Fruit fly (Drosophila melanogaster) S2 (cell line): Measurements from ENCODE around the gene Arpc2.

Experiments
- CG8478 ChIP-seq: fragments of >200 bp; optimal IDR thresholded peaks from 2 replicates; lab custom pipeline; 2018
- CTCF ChIP-seq, 2 experiments: fragments of >200 bp; optimal IDR thresholded peaks; 2 replicates each; lab custom pipeline; 2018

DNA sequence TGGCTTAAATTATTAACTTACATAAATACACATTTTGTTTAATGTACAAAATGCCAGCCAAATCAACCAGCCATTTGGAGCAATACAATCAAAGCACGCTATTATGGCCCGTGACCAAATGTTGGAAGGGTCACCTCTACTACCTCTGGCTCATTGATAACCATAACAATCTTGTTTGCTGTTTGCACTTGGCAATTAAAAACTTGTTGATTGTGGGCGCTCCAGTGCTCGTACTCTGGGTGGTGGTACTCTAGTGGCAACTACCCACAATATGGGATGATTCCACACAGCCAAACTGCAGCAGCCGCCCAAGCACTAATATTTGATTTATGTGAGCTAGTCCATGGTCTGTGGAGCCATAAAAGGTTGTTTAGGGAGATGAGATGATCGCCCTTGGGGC, 14.4 kb downstream of the Arpc2 start:
- TF ChIP-seq CG8478 (lab: Kevin White, UChicago) (no peak), CTCF (optimal IDR thresholded peaks at IDR 0.05; lab: Kevin White, UChicago) (no peak)
